Worm (Caenorhabditis elegans): Measurements from ENCODE around the gene srx-86.
A peak's percentile ranks its signal among the peaks of the same experiment; 100 is the strongest.

The srx-86 gene

ce11 chrV:11526927-11527491 lies 35.7 kb upstream of the srx-86 start:
- TF ChIP-seq klf-2 (GFP tag; conservative IDR thresholded peaks at IDR 0.05): no peak
- no peak for TF ChIP-seq cog-1 (tag; optimal IDR thresholded peaks at IDR 0.05)
- TF ChIP-seq tab-1 (GFP tag; IDR thresholded peaks at IDR 0.05): no peak
- TF ChIP-seq ref-1 (GFP tag; conservative IDR thresholded peaks at IDR 0.05): no peak
- no peak for TF ChIP-seq flt-1 (GFP tag; IDR thresholded peaks at IDR 0.05)
- no peak for TF ChIP-seq ztf-29 (GFP tag; IDR thresholded peaks at IDR 0.05)
- TF ChIP-seq ztf-23 (GFP tag; IDR thresholded peaks at IDR 0.05): no peak
- no peak for TF ChIP-seq T22C8.4 (GFP tag; IDR thresholded peaks at IDR 0.05)
- no peak for TF ChIP-seq med-1 (GFP tag; optimal IDR thresholded peaks at IDR 0.05; ENCODE audit: insufficient read depth)

ce11 chrV:11527531-11527930 lies 35.2 kb upstream of the srx-86 start, which contains the start of gene ccch-1:
ccch-1 (plus strand) TSS chrV:11527831.
- TF ChIP-seq med-1 (GFP tag; optimal IDR thresholded peaks at IDR 0.05; ENCODE audit: insufficient read depth) (no peak), ztf-29 (GFP tag; IDR thresholded peaks at IDR 0.05) (no peak), flt-1 (GFP tag; IDR thresholded peaks at IDR 0.05) (no peak)

- TF ChIP-seq T22C8.4 (GFP tag; IDR thresholded peaks at IDR 0.05) (no peak), ref-1 (GFP tag; conservative IDR thresholded peaks at IDR 0.05) (no peak)
Observed at ce11 chrV:11528633-11529327, 34.0 kb upstream of the srx-86 start.

ce11 chrV:11529541-11529940 lies 33.2 kb upstream of the srx-86 start:
- TF ChIP-seq ztf-23 (GFP tag; IDR thresholded peaks at IDR 0.05): no peak
- TF ChIP-seq klf-2 (GFP tag; conservative IDR thresholded peaks at IDR 0.05): no peak
- no peak for TF ChIP-seq ref-1 (GFP tag; conservative IDR thresholded peaks at IDR 0.05)
- no peak for TF ChIP-seq ztf-29 (GFP tag; IDR thresholded peaks at IDR 0.05)
- TF ChIP-seq T22C8.4 (GFP tag; IDR thresholded peaks at IDR 0.05): no peak
- no peak for TF ChIP-seq cog-1 (tag; optimal IDR thresholded peaks at IDR 0.05)
- TF ChIP-seq flt-1 (GFP tag; IDR thresholded peaks at IDR 0.05): no peak
- no peak for TF ChIP-seq tab-1 (GFP tag; IDR thresholded peaks at IDR 0.05)
- TF ChIP-seq med-1 (GFP tag; optimal IDR thresholded peaks at IDR 0.05; ENCODE audit: insufficient read depth): no peak

- TF ChIP-seq ref-1 (GFP tag; conservative IDR thresholded peaks at IDR 0.05) (no peak), T22C8.4 (GFP tag; IDR thresholded peaks at IDR 0.05) (no peak), cog-1 (tag; optimal IDR thresholded peaks at IDR 0.05) (no peak), med-1 (GFP tag; optimal IDR thresholded peaks at IDR 0.05; ENCODE audit: insufficient read depth) (no peak), ztf-29 (GFP tag; IDR thresholded peaks at IDR 0.05) (no peak), ztf-23 (GFP tag; IDR thresholded peaks at IDR 0.05) (no peak), tab-1 (GFP tag; IDR thresholded peaks at IDR 0.05) (no peak), flt-1 (GFP tag; IDR thresholded peaks at IDR 0.05) (no peak), klf-2 (GFP tag; conservative IDR thresholded peaks at IDR 0.05) (no peak)
Observed at ce11 chrV:11531100-11531499, 31.6 kb upstream of the srx-86 start.

DNA sequence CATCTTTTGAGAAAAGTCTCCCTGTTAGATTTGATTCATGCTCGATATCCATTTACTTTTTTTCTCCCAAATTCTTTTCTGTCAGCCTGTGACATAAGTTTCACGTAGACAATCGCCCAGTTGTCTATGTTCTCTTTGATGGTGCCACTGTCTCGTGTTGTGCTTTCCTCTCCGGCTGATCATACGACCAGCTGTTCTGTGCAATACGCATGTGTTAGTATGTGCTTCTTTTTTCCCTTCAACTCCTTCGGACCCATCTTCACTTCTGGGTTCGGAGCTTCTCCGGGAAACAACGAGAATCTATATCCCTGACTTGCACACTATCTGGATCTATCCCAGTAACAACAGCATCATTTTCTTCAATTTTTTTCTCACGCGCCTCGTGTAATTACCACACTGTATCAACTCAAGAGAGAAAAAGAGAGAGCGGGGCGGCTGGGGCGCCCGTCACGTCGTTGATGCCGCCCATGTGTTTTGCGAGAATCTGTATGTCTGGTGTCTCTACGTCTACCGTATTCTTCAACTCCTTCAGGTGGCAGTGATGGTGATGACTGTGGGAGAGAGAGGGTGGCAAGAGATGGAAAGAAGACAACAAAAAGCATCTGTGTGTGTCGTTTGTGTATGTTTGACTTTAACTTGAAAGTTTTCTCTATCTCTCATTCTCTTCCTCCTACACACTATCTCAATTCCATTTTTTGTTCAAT lies 30.8 kb upstream of the srx-86 start:
- TF ChIP-seq tab-1 (GFP tag; IDR thresholded peaks at IDR 0.05) (no peak), klf-2 (GFP tag; conservative IDR thresholded peaks at IDR 0.05) (no peak), cog-1 (tag; optimal IDR thresholded peaks at IDR 0.05) (no peak), T22C8.4 (GFP tag; IDR thresholded peaks at IDR 0.05) (no peak)

DNA sequence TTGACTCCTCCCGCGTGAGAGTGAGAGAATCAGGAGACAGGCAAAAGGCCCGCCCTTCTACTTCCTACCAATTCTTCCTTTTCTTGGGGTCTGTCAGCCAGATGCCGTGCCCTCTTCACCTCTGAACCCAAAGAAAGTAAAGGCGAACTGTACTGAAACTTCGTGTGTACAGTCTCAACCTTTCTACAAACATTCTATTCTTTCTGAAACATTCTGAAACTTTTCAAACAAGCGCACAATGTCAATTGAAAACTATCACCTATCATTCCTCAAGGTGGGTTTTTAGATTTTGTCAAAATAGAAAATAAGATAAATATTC lies 30.2 kb upstream of the srx-86 start:
- TF ChIP-seq cog-1 (tag; optimal IDR thresholded peaks at IDR 0.05) (no peak), flt-1 (GFP tag; IDR thresholded peaks at IDR 0.05) (no peak), ztf-29 (GFP tag; IDR thresholded peaks at IDR 0.05) (no peak), tab-1 (GFP tag; IDR thresholded peaks at IDR 0.05) (no peak), ztf-23 (GFP tag; IDR thresholded peaks at IDR 0.05) (no peak), klf-2 (GFP tag; conservative IDR thresholded peaks at IDR 0.05) (no peak), T22C8.4 (GFP tag; IDR thresholded peaks at IDR 0.05) (no peak), ref-1 (GFP tag; conservative IDR thresholded peaks at IDR 0.05) (no peak), med-1 (GFP tag; optimal IDR thresholded peaks at IDR 0.05; ENCODE audit: insufficient read depth) (no peak)

DNA sequence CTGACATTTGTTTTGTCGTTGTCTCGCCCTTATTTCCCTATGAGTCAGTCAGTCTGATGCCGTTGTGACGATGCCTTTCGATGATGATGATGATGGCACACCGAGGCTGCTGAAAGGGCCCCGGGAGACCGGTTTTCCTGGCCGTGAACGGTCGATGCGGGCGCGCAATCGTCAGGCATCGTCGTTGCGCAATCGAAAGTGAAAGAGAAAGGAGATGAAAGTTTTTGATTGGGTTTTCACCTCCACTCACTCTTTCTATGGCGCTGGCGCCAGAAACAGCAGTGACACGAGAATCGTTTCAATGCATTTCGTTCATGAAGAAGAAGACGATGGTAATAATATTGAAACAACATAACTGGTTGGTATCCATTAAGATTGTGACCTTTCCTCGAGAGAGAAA lies 29.8 kb upstream of the srx-86 start:
- TF ChIP-seq med-1 (GFP tag; optimal IDR thresholded peaks at IDR 0.05; ENCODE audit: insufficient read depth): no peak
- 0 out of 2 replicates have a peak, but pooled peaks have one; percentile 46 for TF ChIP-seq ztf-23 (GFP tag; IDR thresholded peaks at IDR 0.05)
- TF ChIP-seq cog-1 (tag; optimal IDR thresholded peaks at IDR 0.05): no peak
- peak; percentile 11; the same call in 1 of the 2 replicates for TF ChIP-seq T22C8.4 (GFP tag; IDR thresholded peaks at IDR 0.05)

DNA sequence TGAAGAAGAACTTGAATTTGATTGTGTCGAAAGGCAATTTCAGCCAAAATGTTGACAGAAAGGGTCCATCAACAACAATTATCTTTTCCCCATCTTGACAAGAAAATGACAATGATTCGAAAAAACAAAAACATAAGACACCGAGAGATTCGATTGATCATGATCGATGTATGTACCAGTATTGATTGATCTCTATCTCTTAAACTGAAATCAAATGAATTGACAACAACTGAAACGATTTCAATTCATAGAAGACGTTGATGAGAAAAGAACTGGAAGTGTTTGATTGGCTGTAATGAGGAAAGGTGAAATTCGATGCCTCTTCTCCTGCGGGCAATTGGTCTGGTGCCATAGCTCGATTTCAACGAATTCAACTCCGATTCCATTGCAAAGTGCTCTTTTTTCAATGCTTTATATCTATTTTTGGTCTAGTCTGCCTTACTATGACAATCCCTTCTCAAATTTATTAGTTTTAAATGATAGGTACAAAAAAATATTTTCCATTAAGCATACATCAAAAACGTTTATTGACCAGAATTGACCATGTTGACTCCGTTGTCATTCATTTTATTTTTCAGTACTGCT lies 29.3 kb upstream of the srx-86 start:
- TF ChIP-seq flt-1 (GFP tag; IDR thresholded peaks at IDR 0.05) (no peak), ztf-23 (GFP tag; IDR thresholded peaks at IDR 0.05) (no peak), klf-2 (GFP tag; conservative IDR thresholded peaks at IDR 0.05) (no peak), T22C8.4 (GFP tag; IDR thresholded peaks at IDR 0.05) (no peak), cog-1 (tag; optimal IDR thresholded peaks at IDR 0.05) (no peak), tab-1 (GFP tag; IDR thresholded peaks at IDR 0.05) (no peak)

Data from whole organism, midembryonic.